Worm (Caenorhabditis elegans) whole organism, L1 larva: ENCODE measurements around the gene toca-2.

ENCODE experiments used
- C16A3.4 ChIP-seq: fragments of 150-350 bp; optimal IDR thresholded peaks from 2 replicates; lab custom pipeline; 2014; ENCODE audit warnings: missing biosample characterization, missing genetic modification characterization
- C34B4.2 ChIP-seq: sonication (generic microtip); optimal IDR thresholded peaks from 2 replicates; lab custom pipeline; 2017; ENCODE audit warnings: mild to moderate bottlenecking, missing genetic modification characterization, missing compliant biosample characterization
- Y116A8C.19 ChIP-seq: sonication (generic microtip); optimal IDR thresholded peaks from 2 replicates; lab custom pipeline; 2016; ENCODE audit warnings: missing compliant biosample characterization, missing genetic modification characterization, borderline replicate concordance
- aha-1 ChIP-seq: fragments of 150-350 bp; optimal IDR thresholded peaks from 2 replicates; lab custom pipeline; 2014; ENCODE audit warnings: missing biosample characterization, missing genetic modification characterization
- blmp-1 ChIP-seq: fragments of 150-350 bp; optimal IDR thresholded peaks from 2 replicates; lab custom pipeline; 2014; ENCODE audit warnings: missing biosample characterization, missing genetic modification characterization
- ceh-8 ChIP-seq: fragments of 200-800 bp; sonication (Bioruptor generic); optimal IDR thresholded peaks from 2 replicates; lab custom pipeline; 2018; ENCODE audit warnings: mild to moderate bottlenecking, missing genetic modification characterization, moderate library complexity, missing compliant biosample characterization
- ces-1 ChIP-seq: fragments of 150-350 bp; optimal IDR thresholded peaks from 2 replicates; lab custom pipeline; 2014; ENCODE audit warnings: missing biosample characterization, missing genetic modification reagents, missing genetic modification characterization
- dsc-1 ChIP-seq: sonication (generic microtip); optimal IDR thresholded peaks from 2 replicates; lab custom pipeline; 2016; ENCODE audit warnings: mild to moderate bottlenecking, missing genetic modification characterization, missing compliant biosample characterization
- egl-13 ChIP-seq: sonication (generic microtip); optimal IDR thresholded peaks from 2 replicates; lab custom pipeline; 2016; ENCODE audit warnings: missing genotype, missing genetic modification reagents, missing genetic modification characterization, missing compliant biosample characterization
- elt-2 ChIP-seq: sonication (generic microtip); optimal IDR thresholded peaks from 2 replicates; lab custom pipeline; 2016; ENCODE audit warnings: missing genetic modification characterization, mild to moderate bottlenecking, inconsistent platforms, missing compliant biosample characterization, missing genetic modification reagents
- ets-5 ChIP-seq: fragments of 200-800 bp; sonication (Bioruptor generic); IDR thresholded peaks from 2 replicates; pipeline ENCODE4 v1.3.6; 2022; ENCODE audit warnings: missing genetic modification characterization, missing compliant biosample characterization
- fkh-10 ChIP-seq: sonication (generic microtip); optimal IDR thresholded peaks from 2 replicates; lab custom pipeline; 2017; ENCODE audit warnings: missing biosample characterization, missing genetic modification reagents, missing genetic modification characterization
- fkh-4 ChIP-seq: sonication (generic microtip); optimal IDR thresholded peaks from 2 replicates; lab custom pipeline; 2016; ENCODE audit warnings: missing compliant biosample characterization, missing genetic modification characterization, borderline replicate concordance
- fkh-8 ChIP-seq: sonication (generic microtip); optimal IDR thresholded peaks from 2 replicates; lab custom pipeline; 2016; ENCODE audit warnings: mild to moderate bottlenecking, missing genetic modification characterization, missing compliant biosample characterization
- grh-1 ChIP-seq: fragments of 200-800 bp; sonication (Bioruptor generic); IDR thresholded peaks from 2 replicates; pipeline ENCODE4 v1.3.6; 2022; ENCODE audit warnings: missing genetic modification reagents, missing genetic modification characterization, missing compliant biosample characterization
- hlh-4 ChIP-seq: sonication (generic microtip); optimal IDR thresholded peaks from 2 replicates; lab custom pipeline; 2016; ENCODE audit warnings: mild to moderate bottlenecking, missing genetic modification characterization, missing compliant biosample characterization
- hpl-2 ChIP-seq: fragments of 150-350 bp; optimal IDR thresholded peaks from 2 replicates; lab custom pipeline; 2014; ENCODE audit warnings: missing biosample characterization, missing genetic modification reagents, missing genetic modification characterization
- irx-1 ChIP-seq: sonication (generic microtip); optimal IDR thresholded peaks from 2 replicates; lab custom pipeline; 2016; ENCODE audit warnings: missing genetic modification characterization, missing compliant biosample characterization
- jun-1 ChIP-seq: fragments of 150-350 bp; optimal IDR thresholded peaks from 2 replicates; lab custom pipeline; 2014; ENCODE audit warnings: missing biosample characterization, missing genetic modification reagents, missing genetic modification characterization
- lin-14 ChIP-seq: fragments of 200-800 bp; sonication (Bioruptor generic); optimal IDR thresholded peaks from 2 replicates; lab custom pipeline; 2018; ENCODE audit warnings: mild to moderate bottlenecking, missing genetic modification characterization, moderate library complexity, missing compliant biosample characterization
- lin-15B ChIP-seq: fragments of 150-350 bp; sonication (generic microtip); optimal IDR thresholded peaks from 3 replicates; lab custom pipeline; 2014; ENCODE audit warnings: missing biosample characterization, missing genetic modification characterization
- lin-35 ChIP-seq, 2 experiments: fragments of 150-350 bp; optimal IDR thresholded peaks; 2 replicates each; lab custom pipeline; 2014; ENCODE audit warnings: missing biosample characterization in 2 of 2, missing genetic modification characterization in 2 of 2, missing genetic modification reagents in 2 of 2
- lin-39 ChIP-seq: fragments of 150-350 bp; optimal IDR thresholded peaks from 2 replicates; lab custom pipeline; 2014; ENCODE audit warnings: missing biosample characterization, missing genetic modification reagents, missing genetic modification characterization
- lsy-2 ChIP-seq, 2 experiments: fragments of 150-350 bp; optimal IDR thresholded peaks; 2 replicates each; lab custom pipeline; 2014; ENCODE audit warnings: missing biosample characterization in 2 of 2, missing genetic modification characterization in 2 of 2
- mdl-1 ChIP-seq, 2 experiments: fragments of 150-350 bp; optimal IDR thresholded peaks; 2 replicates each; lab custom pipeline; 2014 to 2017; ENCODE audit warnings: missing biosample characterization in 2 of 2, missing genetic modification characterization in 2 of 2, inconsistent platforms in 1 of 2
- mef-2 ChIP-seq: fragments of 150-350 bp; optimal IDR thresholded peaks from 2 replicates; lab custom pipeline; 2014; ENCODE audit warnings: missing biosample characterization, missing genetic modification characterization
- mep-1 ChIP-seq: fragments of 150-350 bp; optimal IDR thresholded peaks from 2 replicates; lab custom pipeline; 2014; ENCODE audit warnings: missing biosample characterization, missing genetic modification characterization
- nhr-11 ChIP-seq: fragments of 150-350 bp; optimal IDR thresholded peaks from 2 replicates; lab custom pipeline; 2014; ENCODE audit warnings: missing biosample characterization, missing genetic modification characterization
- nhr-19 ChIP-seq: fragments of 200-800 bp; sonication (Bioruptor generic); conservative IDR thresholded peaks from 2 replicates; pipeline ENCODE4 v1.3.6; 2022; ENCODE audit warnings: missing genetic modification characterization, missing compliant biosample characterization
- nhr-20 ChIP-seq: sonication (generic microtip); optimal IDR thresholded peaks from 2 replicates; lab custom pipeline; 2016; ENCODE audit warnings: mild to moderate bottlenecking, missing genetic modification characterization, missing compliant biosample characterization
- nhr-28 ChIP-seq: fragments of 150-350 bp; optimal IDR thresholded peaks from 2 replicates; lab custom pipeline; 2014; ENCODE audit warnings: missing biosample characterization, missing genetic modification characterization
- nhr-47 ChIP-seq: sonication (generic microtip); optimal IDR thresholded peaks from 2 replicates; lab custom pipeline; 2016; ENCODE audit warnings: mild to moderate bottlenecking, missing genetic modification characterization, moderate library complexity, missing compliant biosample characterization
- nhr-85 ChIP-seq: sonication (generic microtip); peaks from one replicate; lab custom pipeline; 2016; ENCODE audit warnings: missing genetic modification characterization, inconsistent platforms, missing compliant biosample characterization
- nhr-90 ChIP-seq: sonication (generic microtip); optimal IDR thresholded peaks from 2 replicates; lab custom pipeline; 2016; ENCODE audit warnings: mild to moderate bottlenecking, missing genetic modification characterization, missing compliant biosample characterization; ENCODE audit not compliant: poor library complexity
- pag-3 ChIP-seq: sonication (generic microtip); optimal IDR thresholded peaks from 2 replicates; lab custom pipeline; 2017; ENCODE audit warnings: missing genetic modification characterization, mild to moderate bottlenecking, missing compliant biosample characterization, antibody characterized with exemption, borderline replicate concordance; ENCODE audit not compliant: insufficient read depth
- pax-3 ChIP-seq: fragments of 200-800 bp; sonication (Bioruptor generic); optimal IDR thresholded peaks from 2 replicates; lab custom pipeline; 2018; ENCODE audit warnings: mild to moderate bottlenecking, missing genetic modification characterization, moderate library complexity, missing compliant biosample characterization
- rnt-1 ChIP-seq: sonication (generic microtip); optimal IDR thresholded peaks from 2 replicates; lab custom pipeline; 2016; ENCODE audit warnings: mild to moderate bottlenecking, missing genetic modification characterization, moderate library complexity, missing compliant biosample characterization
- snpc-4 ChIP-seq: fragments of 150-350 bp; optimal IDR thresholded peaks from 2 replicates; lab custom pipeline; 2014; ENCODE audit warnings: missing biosample characterization, missing genetic modification characterization
- snu-23 ChIP-seq: sonication (generic microtip); optimal IDR thresholded peaks from 2 replicates; lab custom pipeline; 2016; ENCODE audit warnings: missing genetic modification characterization, missing compliant biosample characterization
- sup-37 ChIP-seq: fragments of 200-800 bp; sonication (Bioruptor generic); optimal IDR thresholded peaks from 2 replicates; lab custom pipeline; 2018; ENCODE audit warnings: mild to moderate bottlenecking, missing genetic modification characterization, missing compliant biosample characterization
- swsn-7 ChIP-seq: sonication (generic microtip); optimal IDR thresholded peaks from 2 replicates; lab custom pipeline; 2016; ENCODE audit warnings: missing genetic modification characterization, missing compliant biosample characterization
- tbx-2 ChIP-seq: sonication (generic microtip); optimal IDR thresholded peaks from 2 replicates; lab custom pipeline; 2016; ENCODE audit warnings: missing genetic modification characterization, missing compliant biosample characterization
- tlp-1 ChIP-seq: fragments of 150-350 bp; optimal IDR thresholded peaks from 2 replicates; lab custom pipeline; 2014; ENCODE audit warnings: missing biosample characterization, missing genetic modification characterization
- unc-130 ChIP-seq: fragments of 150-350 bp; optimal IDR thresholded peaks from 2 replicates; lab custom pipeline; 2017; ENCODE audit warnings: missing biosample characterization, missing genetic modification characterization, inconsistent platforms
- unc-30 ChIP-seq: sonication (generic microtip); optimal IDR thresholded peaks from 2 replicates; lab custom pipeline; 2017; ENCODE audit warnings: missing biosample characterization, missing genetic modification characterization

Gene toca-2

DNA sequence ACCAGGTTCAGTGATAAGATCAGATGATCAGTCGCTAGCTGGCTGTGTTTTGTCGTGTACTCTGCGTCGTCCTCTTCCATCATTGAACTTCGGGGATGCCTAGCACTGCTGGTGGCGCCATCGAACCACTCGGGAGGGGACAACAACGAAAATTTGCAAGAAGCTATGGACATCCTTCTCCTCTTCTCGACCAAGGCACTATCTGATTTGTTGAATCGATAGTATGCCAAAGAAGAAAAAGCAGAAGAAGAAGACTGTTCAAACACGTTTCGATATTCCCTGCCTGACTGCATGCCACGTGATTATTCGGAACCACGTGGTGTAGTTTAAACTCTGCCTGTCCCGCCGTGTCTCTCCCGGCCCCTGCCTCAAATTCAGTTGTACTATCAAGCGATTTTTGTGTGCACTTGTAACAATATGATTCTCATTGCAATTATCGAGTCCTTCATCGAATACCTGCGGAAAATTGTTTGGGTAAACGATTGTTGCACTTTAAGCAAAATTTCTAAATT is 36.4 kb upstream of the toca-2 start (continued):
- TF ChIP-seq fkh-10 (GFP tag; lab: Kevin White, UChicago) = no peak
- no peak for TF ChIP-seq elt-2 (tag; lab: Kevin White, UChicago)
- TF ChIP-seq jun-1 (tag; lab: Kevin White, UChicago) = no peak
- TF ChIP-seq nhr-11 (tag; lab: Kevin White, UChicago) = no peak
- TF ChIP-seq mep-1 = no peak
- no peak for TF ChIP-seq hlh-4 (tag; lab: Kevin White, UChicago)
- TF ChIP-seq swsn-7 = peak; percentile 10
- peak; percentile 25 for TF ChIP-seq sup-37 (GFP tag; lab: Kevin White, UChicago)
- peak; percentile 76 for TF ChIP-seq nhr-90 (tag; lab: Kevin White, UChicago)
- TF ChIP-seq Y116A8C.19 = no peak
- peak; percentile 12 to 59 for TF ChIP-seq lin-35 (GFP tag; optimal IDR thresholded peaks at IDR 0.05; lab: Kevin White, UChicago)
- peak; percentile 61 for TF ChIP-seq tbx-2 (tag; lab: Kevin White, UChicago)
- peak; percentile 53 for TF ChIP-seq nhr-19
- no peak for TF ChIP-seq C34B4.2 (tag; lab: Kevin White, UChicago)
- TF ChIP-seq pax-3 (tag; lab: Kevin White, UChicago) = no peak
- peak; percentile 47 for TF ChIP-seq unc-130 (tag; lab: Kevin White, UChicago)
- TF ChIP-seq nhr-47 (tag; lab: Kevin White, UChicago) = peak; percentile 39
- no peak for TF ChIP-seq tlp-1
- TF ChIP-seq nhr-28 (tag; lab: Kevin White, UChicago) = no peak
- no peak for TF ChIP-seq ets-5 (GFP tag; lab: Robert Waterston, UW)
- no peak for TF ChIP-seq ces-1
- peak; percentile 69 for TF ChIP-seq nhr-20 (tag; lab: Kevin White, UChicago)
- TF ChIP-seq mef-2 (tag; lab: Kevin White, UChicago) = no peak
- no peak for TF ChIP-seq lin-15B (tag; lab: Kevin White, UChicago)
- TF ChIP-seq egl-13 (tag; lab: Kevin White, UChicago) = no peak
- TF ChIP-seq lin-39 (tag; lab: Kevin White, UChicago) = no peak
- no peak for TF ChIP-seq fkh-8 (tag; lab: Kevin White, UChicago)
- no peak for TF ChIP-seq pag-3
- TF ChIP-seq C16A3.4 (tag; lab: Kevin White, UChicago) = no peak
- TF ChIP-seq fkh-4 (tag; lab: Kevin White, UChicago) = no peak
- peak; percentile 5 for TF ChIP-seq aha-1 (tag; lab: Kevin White, UChicago)
- no peak for TF ChIP-seq dsc-1 (tag; lab: Kevin White, UChicago)
- peak; percentile 83 for TF ChIP-seq nhr-85 (tag; lab: Kevin White, UChicago)
- no peak for TF ChIP-seq hpl-2 (GFP tag; lab: Kevin White, UChicago)
- TF ChIP-seq irx-1 = peak; percentile 5
- peak in 1 of 2 experiments; percentile 32 for TF ChIP-seq lsy-2 (tag; optimal IDR thresholded peaks at IDR 0.05; lab: Kevin White, UChicago)
- peak; percentile 57 for TF ChIP-seq snu-23 (GFP tag; lab: Kevin White, UChicago)
- peak in 1 of 2 experiments; percentile 60 for TF ChIP-seq mdl-1 (tag; optimal IDR thresholded peaks at IDR 0.05; lab: Kevin White, UChicago)

DNA sequence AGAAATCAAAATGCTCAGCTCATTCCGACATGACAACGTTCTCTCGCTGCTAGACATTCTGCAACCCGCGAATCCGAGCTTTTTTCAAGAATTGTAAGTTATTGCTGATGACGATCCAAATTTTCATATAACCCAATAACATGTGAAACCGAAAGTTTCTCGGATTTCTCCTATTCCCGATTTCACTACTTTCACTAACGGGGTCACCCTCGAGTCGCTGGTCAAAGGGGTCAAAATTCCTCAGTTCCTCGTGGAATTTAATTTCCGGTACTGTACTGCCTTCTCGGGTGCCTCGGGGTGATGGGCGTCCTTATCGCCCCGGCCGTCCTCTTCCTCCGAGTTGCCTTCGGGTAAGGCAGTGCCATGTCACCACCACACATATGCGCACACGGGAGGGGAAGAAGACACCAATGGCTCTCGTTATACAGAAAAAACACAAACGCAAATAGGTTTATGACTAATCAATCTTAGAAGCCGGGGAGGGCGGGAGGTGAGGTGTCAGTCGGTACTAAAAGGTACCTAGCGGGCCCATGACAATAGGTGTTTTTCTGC is 35.4 kb upstream of the toca-2 start:
- no peak for TF ChIP-seq egl-13 (tag; lab: Kevin White, UChicago)
- TF ChIP-seq unc-30 (tag; lab: Kevin White, UChicago) = no peak
- TF ChIP-seq blmp-1 (tag; lab: Kevin White, UChicago) = peak; percentile 99
- TF ChIP-seq, all 84 proteins: peak for 1

DNA sequence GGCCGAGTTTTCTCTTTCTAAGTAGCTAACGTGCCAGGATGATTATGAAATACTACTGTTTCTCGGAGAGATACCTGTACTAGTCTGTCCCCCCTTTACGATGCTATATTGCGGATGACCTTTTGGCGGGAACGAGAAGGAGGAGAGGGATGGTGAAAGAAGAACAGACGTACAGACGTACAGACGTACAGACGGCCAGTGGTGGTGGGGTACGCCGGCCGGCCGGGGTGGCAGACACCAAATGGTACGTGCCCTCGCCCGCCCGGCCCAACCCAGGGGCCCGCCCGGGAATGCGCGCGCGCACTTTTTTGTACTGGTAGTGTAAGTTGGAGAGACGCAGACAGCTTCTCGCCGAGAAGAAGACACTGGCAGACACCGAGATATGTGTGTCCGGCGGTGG is 34.6 kb upstream of the toca-2 start:
- TF ChIP-seq nhr-85 (tag; lab: Kevin White, UChicago) (peak; percentile 71), nhr-90 (tag; lab: Kevin White, UChicago) (peak; percentile 7), rnt-1 (no peak), fkh-4 (tag; lab: Kevin White, UChicago) (no peak), ceh-8 (peak; percentile 18), hpl-2 (GFP tag; lab: Kevin White, UChicago) (no peak), blmp-1 (tag; lab: Kevin White, UChicago) (peak; percentile 70), grh-1 (GFP tag; lab: Robert Waterston, UW) (0 out of 2 replicates have a peak, but pooled peaks have one; percentile 37), lsy-2 (tag; optimal IDR thresholded peaks at IDR 0.05; lab: Kevin White, UChicago) (no peak), snpc-4 (tag; lab: Kevin White, UChicago) (no peak), lin-14 (GFP tag; lab: Kevin White, UChicago) (peak; percentile 48)
